Worm (Caenorhabditis elegans): Measurements from ENCODE around the gene C27A7.3.

C27A7.3 gene

ce11 chrV:12114693-12115092, 26.0 kb upstream of the C27A7.3 start, which contains the start of gene spin-1:
Gene spin-1, plus strand, starts transcription at chrV:12114993.
- TF ChIP-seq aha-1 (tag; optimal IDR thresholded peaks at IDR 0.05) (no peak), nhr-47 (tag; optimal IDR thresholded peaks at IDR 0.05) (no peak), mep-1 (tag; optimal IDR thresholded peaks at IDR 0.05) (no peak), hlh-17 (GFP tag; optimal IDR thresholded peaks at IDR 0.05; ENCODE audit: borderline replicate concordance) (no peak), egl-13 (tag; optimal IDR thresholded peaks at IDR 0.05) (no peak), mab-9 (GFP tag; IDR thresholded peaks at IDR 0.05) (no peak), unc-86 (tag; optimal IDR thresholded peaks at IDR 0.05) (no peak), unc-30 (tag; optimal IDR thresholded peaks at IDR 0.05) (no peak), rnt-1 (tag; optimal IDR thresholded peaks at IDR 0.05) (no peak), fkh-10 (GFP tag; optimal IDR thresholded peaks at IDR 0.05) (no peak)

DNA sequence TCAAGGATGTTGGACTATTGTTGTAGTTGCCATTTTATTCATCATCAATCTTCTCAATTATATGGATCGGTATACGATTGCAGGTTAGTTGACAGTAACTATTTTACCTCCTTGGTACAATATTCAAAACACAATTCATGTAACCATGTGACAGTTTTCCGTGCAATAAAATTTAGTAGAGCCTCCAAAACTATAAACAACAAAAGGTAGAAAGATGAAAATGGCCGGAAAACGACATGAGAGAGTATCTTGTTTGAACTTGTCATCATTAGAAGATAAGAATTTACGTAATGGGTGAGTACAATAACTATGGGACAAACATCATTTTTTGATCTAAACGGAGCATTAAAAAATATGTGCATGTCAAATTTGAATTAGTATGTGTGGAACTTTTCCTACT, 25.6 kb upstream of the C27A7.3 start:
- TF ChIP-seq fkh-8 (tag; optimal IDR thresholded peaks at IDR 0.05) (no peak), nhr-71 (tag; optimal IDR thresholded peaks at IDR 0.05) (peak; percentile 7), elt-2 (tag; optimal IDR thresholded peaks at IDR 0.05) (peak; percentile 1), nhr-11 (tag; optimal IDR thresholded peaks at IDR 0.05) (no peak), ceh-90 (tag; optimal IDR thresholded peaks at IDR 0.05) (no peak), nhr-20 (tag; optimal IDR thresholded peaks at IDR 0.05) (peak; percentile 6), ztf-4 (tag; optimal IDR thresholded peaks at IDR 0.05) (no peak)

DNA sequence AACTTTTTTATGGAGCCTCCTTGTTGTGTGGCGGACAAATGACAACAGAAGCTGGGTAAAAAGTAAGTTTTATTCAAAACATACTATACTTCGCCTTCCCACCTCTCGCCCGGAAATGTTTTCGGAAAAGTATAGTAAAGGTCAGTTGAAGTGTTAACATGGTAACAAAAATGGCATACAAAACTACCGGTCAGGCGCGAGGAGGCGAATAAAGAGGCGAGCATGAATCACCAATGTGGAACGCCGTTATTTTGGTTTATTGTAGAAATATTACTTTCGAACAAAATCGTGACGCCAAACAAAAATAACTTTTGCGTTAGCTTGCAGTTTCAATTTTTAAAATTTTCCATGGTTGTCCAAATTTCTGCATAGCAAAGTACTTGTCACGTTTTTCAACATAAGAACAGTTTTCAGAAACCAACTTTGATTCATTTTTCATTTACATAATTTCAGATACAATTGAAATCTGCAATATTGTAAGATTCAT, 23.1 kb upstream of the C27A7.3 start, which contains the start of gene C13C4.8:
TSS of gene C13C4.8 (plus strand) at position 437 of the 487 bp plus-strand sequence.
- TF ChIP-seq hlh-17 (GFP tag; optimal IDR thresholded peaks at IDR 0.05; ENCODE audit: borderline replicate concordance) (no peak), grh-1 (GFP tag; IDR thresholded peaks at IDR 0.05) (no peak), lin-14 (GFP tag; optimal IDR thresholded peaks at IDR 0.05) (no peak), nhr-28 (tag; optimal IDR thresholded peaks at IDR 0.05) (no peak), snpc-4 (tag; optimal IDR thresholded peaks at IDR 0.05) (no peak), lin-13 (GFP tag; optimal IDR thresholded peaks at IDR 0.05) (no peak), nhr-71 (tag; optimal IDR thresholded peaks at IDR 0.05) (no peak), isw-1 (GFP tag; IDR thresholded peaks at IDR 0.05) (no peak), dsc-1 (tag; optimal IDR thresholded peaks at IDR 0.05) (no peak), mab-9 (GFP tag; IDR thresholded peaks at IDR 0.05) (no peak), skn-1 (tag; optimal IDR thresholded peaks at IDR 0.05) (no peak), irx-1 (tag; optimal IDR thresholded peaks at IDR 0.05) (no peak), pqm-1 (tag; optimal IDR thresholded peaks at IDR 0.05) (no peak), xbp-1 (tag; optimal IDR thresholded peaks at IDR 0.05) (no peak), F16B12.6 (tag; optimal IDR thresholded peaks at IDR 0.05) (no peak), hpl-2 (GFP tag; optimal IDR thresholded peaks at IDR 0.05) (no peak), efl-1 (optimal IDR thresholded peaks at IDR 0.05) (no peak), efl-1 (GFP tag; optimal IDR thresholded peaks at IDR 0.05 in 1 of 2) (no peak), C16A3.4 (tag; optimal IDR thresholded peaks at IDR 0.05) (no peak), elt-2 (tag; optimal IDR thresholded peaks at IDR 0.05) (no peak), ces-1 (GFP tag; optimal IDR thresholded peaks at IDR 0.05) (no peak)

DNA sequence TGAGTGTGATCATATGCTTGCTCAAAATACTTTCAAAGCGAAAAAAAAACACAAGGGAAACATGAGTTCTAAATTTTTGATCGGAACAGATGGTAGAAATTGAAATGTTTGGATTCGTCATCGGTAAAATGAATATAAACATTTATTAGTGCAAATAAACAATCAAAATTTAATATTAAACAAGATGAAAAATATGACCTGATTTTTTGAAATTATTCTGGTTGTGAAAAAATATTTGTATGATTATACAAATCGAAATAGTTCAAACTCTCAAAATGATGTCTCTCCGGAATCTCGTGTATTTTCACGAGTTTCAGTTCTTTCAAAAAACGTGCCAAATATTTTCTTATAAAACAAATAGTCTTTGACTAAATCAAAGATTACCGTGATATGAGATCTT, 20.3 kb upstream of the C27A7.3 start, which contains the start of gene C13C4.7:
TSS of gene C13C4.7 (minus strand) at position 101 of the 400 bp plus-strand sequence.
- TF ChIP-seq lin-13 (GFP tag; optimal IDR thresholded peaks at IDR 0.05) (no peak), efl-3 (GFP tag; optimal IDR thresholded peaks at IDR 0.05) (no peak), efl-1 (optimal IDR thresholded peaks at IDR 0.05) (no peak), efl-1 (GFP tag; optimal IDR thresholded peaks at IDR 0.05 in 1 of 2) (no peak), tlp-1 (tag; optimal IDR thresholded peaks at IDR 0.05) (no peak), lin-15B (tag; optimal IDR thresholded peaks at IDR 0.05) (no peak), pag-3 (tag; optimal IDR thresholded peaks at IDR 0.05; ENCODE audit: borderline replicate concordance, insufficient read depth) (no peak), mdl-1 (tag; optimal IDR thresholded peaks at IDR 0.05) (no peak), swsn-7 (tag; optimal IDR thresholded peaks at IDR 0.05) (no peak), ceh-88 (GFP tag; IDR thresholded peaks at IDR 0.05) (no peak), pax-3 (tag; optimal IDR thresholded peaks at IDR 0.05) (no peak), ces-1 (GFP tag; optimal IDR thresholded peaks at IDR 0.05) (no peak), lin-35 (GFP tag; optimal IDR thresholded peaks at IDR 0.05) (no peak), C34B4.2 (tag; optimal IDR thresholded peaks at IDR 0.05) (no peak), nhr-77 (tag; optimal IDR thresholded peaks at IDR 0.05) (no peak), nhr-28 (tag; optimal IDR thresholded peaks at IDR 0.05) (no peak), egl-13 (tag; optimal IDR thresholded peaks at IDR 0.05) (no peak), snu-23 (GFP tag; optimal IDR thresholded peaks at IDR 0.05) (no peak), nhr-90 (tag; optimal IDR thresholded peaks at IDR 0.05; ENCODE audit: poor library complexity) (no peak), blmp-1 (tag; optimal IDR thresholded peaks at IDR 0.05) (no peak)
